Fruit fly (Drosophila melanogaster) whole organism, embryonic: ENCODE results near the gene CG11454.

Experiments
- Aef1 ChIP-seq: fragments of 200-800 bp; sonication (Bioruptor generic); IDR thresholded peaks from 3 replicates; pipeline ENCODE4 v1.3.6; 2022; ENCODE audit warnings: missing biosample characterization, missing genetic modification characterization
- BtbVII ChIP-seq: fragments of 200-800 bp; sonication (Bioruptor generic); optimal IDR thresholded peaks from 3 replicates; lab custom pipeline; 2017; ENCODE audit warnings: missing biosample characterization, mild to moderate bottlenecking, missing genetic modification characterization
- C15 ChIP-seq: fragments of 200-800 bp; sonication (Bioruptor generic); IDR thresholded peaks from 3 replicates; pipeline ENCODE4 v1.3.6; 2022; ENCODE audit warnings: missing biosample characterization, missing genetic modification characterization
- CG10274 ChIP-seq: fragments of 200-800 bp; sonication (Bioruptor generic); optimal IDR thresholded peaks from 3 replicates; lab custom pipeline; 2017; ENCODE audit warnings: missing biosample characterization, mild to moderate bottlenecking, missing genetic modification characterization
- CG10543 ChIP-seq: fragments of 200-800 bp; sonication (Bioruptor generic); optimal IDR thresholded peaks from 3 replicates; lab custom pipeline; 2017; ENCODE audit warnings: missing biosample characterization, mild to moderate bottlenecking, missing genetic modification characterization, moderate library complexity
- CG12155 ChIP-seq: fragments of 200-800 bp; sonication (Bioruptor generic); optimal IDR thresholded peaks from 3 replicates; lab custom pipeline; 2016; ENCODE audit warnings: missing biosample characterization, missing genetic modification characterization
- CG12769 ChIP-seq: fragments of 200-800 bp; sonication (Bioruptor generic); optimal IDR thresholded peaks from 2 replicates; lab custom pipeline; 2019; ENCODE audit warnings: missing biosample characterization, mild to moderate bottlenecking, missing genetic modification characterization, moderate library complexity
- CG2202 ChIP-seq: fragments of 200-800 bp; sonication (Bioruptor generic); optimal IDR thresholded peaks from 2 replicates; lab custom pipeline; 2018; ENCODE audit warnings: missing biosample characterization, mild to moderate bottlenecking, missing genetic modification characterization
- CG2875 ChIP-seq: fragments of 200-800 bp; sonication (Bioruptor generic); optimal IDR thresholded peaks from 2 replicates; lab custom pipeline; 2017; ENCODE audit warnings: missing biosample characterization, mild to moderate bottlenecking, missing genetic modification characterization, missing genetic modification reagents
- CG31388 ChIP-seq: fragments of 200-800 bp; sonication (Bioruptor generic); optimal IDR thresholded peaks from 2 replicates; lab custom pipeline; 2016; ENCODE audit warnings: missing biosample characterization, missing genetic modification characterization
- CG3407 ChIP-seq: fragments of 200-800 bp; sonication (Bioruptor generic); optimal IDR thresholded peaks from 2 replicates; lab custom pipeline; 2018; ENCODE audit warnings: missing biosample characterization, mild to moderate bottlenecking, missing genetic modification characterization
- CG4617 ChIP-seq: fragments of 200-800 bp; sonication (Bioruptor generic); optimal IDR thresholded peaks from 3 replicates; lab custom pipeline; 2016; ENCODE audit warnings: missing biosample characterization, missing genetic modification characterization, borderline replicate concordance
- CG5245 ChIP-seq: fragments of 200-800 bp; sonication (Bioruptor generic); optimal IDR thresholded peaks from 3 replicates; lab custom pipeline; 2016; ENCODE audit warnings: missing biosample characterization, missing genetic modification characterization
- CG6791 ChIP-seq: fragments of 200-800 bp; sonication (Bioruptor generic); IDR thresholded peaks from 3 replicates; pipeline ENCODE4 v1.3.6; 2022; ENCODE audit warnings: missing biosample characterization, missing genetic modification characterization; ENCODE audit not compliant: partially characterized antibody
- CG7271 ChIP-seq: fragments of 200-800 bp; sonication (Bioruptor generic); optimal IDR thresholded peaks from 2 replicates; lab custom pipeline; 2018; ENCODE audit warnings: missing biosample characterization, mild to moderate bottlenecking, missing genetic modification characterization, moderate library complexity
- CG7987 ChIP-seq: fragments of 200-800 bp; sonication (Bioruptor generic); optimal IDR thresholded peaks from 2 replicates; lab custom pipeline; 2018; ENCODE audit warnings: missing biosample characterization, mild to moderate bottlenecking, missing genetic modification characterization, moderate library complexity
- CG9437 ChIP-seq: fragments of 200-800 bp; sonication (Bioruptor generic); optimal IDR thresholded peaks from 2 replicates; lab custom pipeline; 2018; ENCODE audit warnings: missing biosample characterization, mild to moderate bottlenecking, missing genetic modification characterization
- CrebB ChIP-seq: fragments of 200-800 bp; sonication (Bioruptor generic); optimal IDR thresholded peaks from 3 replicates; lab custom pipeline; 2018; ENCODE audit warnings: missing biosample characterization, mild to moderate bottlenecking, missing genetic modification characterization
- Dek ChIP-seq: fragments of 200-800 bp; sonication (Bioruptor generic); optimal IDR thresholded peaks from 3 replicates; lab custom pipeline; 2019; ENCODE audit warnings: missing biosample characterization, mild to moderate bottlenecking, missing genetic modification characterization, moderate library complexity
- Eip74EF ChIP-seq, 2 experiments: fragments of 200-800 bp in 1 of 2; fragments of >200 bp in 1 of 2; sonication (Bioruptor generic) in 1 of 2; optimal IDR thresholded peaks; 2 replicates each; lab custom pipeline; 2017 to 2019; ENCODE audit warnings: missing biosample characterization in 2 of 2, missing genetic modification characterization in 2 of 2, mild to moderate bottlenecking in 1 of 2, moderate library complexity in 1 of 2
- Fer1 ChIP-seq: fragments of 200-800 bp; sonication (Bioruptor generic); optimal IDR thresholded peaks from 2 replicates; lab custom pipeline; 2017; ENCODE audit warnings: missing biosample characterization, mild to moderate bottlenecking, missing genetic modification characterization
- HmgZ ChIP-seq: fragments of 200-800 bp; sonication (Bioruptor generic); optimal IDR thresholded peaks from 2 replicates; lab custom pipeline; 2018; ENCODE audit warnings: missing biosample characterization, mild to moderate bottlenecking, missing genetic modification characterization
- Hr3 ChIP-seq: fragments of 200-800 bp; sonication (Bioruptor generic); optimal IDR thresholded peaks from 3 replicates; lab custom pipeline; 2016; ENCODE audit warnings: missing biosample characterization, missing genetic modification characterization
- Hsf ChIP-seq: fragments of 200-800 bp; sonication (Bioruptor generic); optimal IDR thresholded peaks from 3 replicates; lab custom pipeline; 2016; ENCODE audit warnings: missing biosample characterization, missing genetic modification characterization
- Meics ChIP-seq: fragments of 200-800 bp; sonication (Bioruptor generic); optimal IDR thresholded peaks from 2 replicates; lab custom pipeline; 2017; ENCODE audit warnings: missing biosample characterization, mild to moderate bottlenecking, missing genetic modification characterization
- Mrtf ChIP-seq: fragments of 200-800 bp; sonication (Bioruptor generic); IDR thresholded peaks from 3 replicates; pipeline ENCODE4 v1.3.6; 2022; ENCODE audit warnings: missing biosample characterization, missing genetic modification characterization
- Ptx1 ChIP-seq: fragments of 200-800 bp; sonication (Bioruptor generic); IDR thresholded peaks from 2 replicates; pipeline ENCODE4 v1.3.6; 2022; ENCODE audit warnings: missing biosample characterization, missing genetic modification characterization
- YL-1 ChIP-seq: fragments of 200-800 bp; sonication (Bioruptor generic); optimal IDR thresholded peaks from 3 replicates; lab custom pipeline; 2017; ENCODE audit warnings: missing biosample characterization, mild to moderate bottlenecking, missing genetic modification characterization
- abd-A ChIP-seq: fragments of 200-800 bp; sonication (Bioruptor generic); optimal IDR thresholded peaks from 3 replicates; lab custom pipeline; 2019; ENCODE audit warnings: missing biosample characterization, mild to moderate bottlenecking, missing genetic modification characterization, moderate library complexity
- amos ChIP-seq: fragments of 200-800 bp; sonication (Bioruptor generic); IDR thresholded peaks from 2 replicates; pipeline ENCODE4 v1.3.6; 2022; ENCODE audit warnings: missing biosample characterization, missing genetic modification characterization; ENCODE audit not compliant: partially characterized antibody
- ci ChIP-seq: fragments of 200-800 bp; sonication (Bioruptor generic); IDR thresholded peaks from 3 replicates; pipeline ENCODE4 v1.3.6; 2022; ENCODE audit warnings: missing biosample characterization, missing genetic modification characterization
- ftz-f1 ChIP-seq: fragments of 200-800 bp; sonication (Bioruptor generic); optimal IDR thresholded peaks from 2 replicates; lab custom pipeline; 2016; ENCODE audit warnings: missing biosample characterization, missing genetic modification characterization
- kni ChIP-seq: fragments of 200-800 bp; sonication (Bioruptor generic); optimal IDR thresholded peaks from 3 replicates; lab custom pipeline; 2017; ENCODE audit warnings: mild to moderate bottlenecking, missing biosample characterization, missing genetic modification reagents, missing genetic modification characterization
- mirr ChIP-seq: fragments of 200-800 bp; sonication (Bioruptor generic); optimal IDR thresholded peaks from 3 replicates; lab custom pipeline; 2018; ENCODE audit warnings: missing biosample characterization, mild to moderate bottlenecking, missing genetic modification characterization
- nerfin-2 ChIP-seq: fragments of 200-800 bp; sonication (Bioruptor generic); IDR thresholded peaks from 2 replicates; pipeline ENCODE4 v1.3.6; 2022; ENCODE audit warnings: missing biosample characterization, missing genetic modification characterization; ENCODE audit not compliant: partially characterized antibody
- nom ChIP-seq: fragments of 200-800 bp; sonication (Bioruptor generic); optimal IDR thresholded peaks from 2 replicates; lab custom pipeline; 2017; ENCODE audit warnings: missing biosample characterization, missing genetic modification characterization, mild to moderate bottlenecking, moderate library complexity, missing genetic modification reagents
- row ChIP-seq: fragments of 200-800 bp; sonication (Bioruptor generic); IDR thresholded peaks from 3 replicates; pipeline ENCODE4 v1.3.6; 2022; ENCODE audit warnings: missing biosample characterization, missing genetic modification characterization
- run ChIP-seq: fragments of 200-800 bp; sonication (Bioruptor generic); optimal IDR thresholded peaks from 3 replicates; lab custom pipeline; 2018; ENCODE audit warnings: missing biosample characterization, mild to moderate bottlenecking, missing genetic modification characterization
- so ChIP-seq: fragments of 200-800 bp; sonication (Bioruptor generic); IDR thresholded peaks from 3 replicates; pipeline ENCODE4 v1.3.6; 2022; ENCODE audit warnings: missing biosample characterization, missing genetic modification characterization
- wek ChIP-seq: fragments of 200-800 bp; sonication (Bioruptor generic); optimal IDR thresholded peaks from 3 replicates; lab custom pipeline; 2018; ENCODE audit warnings: missing biosample characterization, mild to moderate bottlenecking, missing genetic modification characterization, moderate library complexity
- yki ChIP-seq: fragments of >200 bp; optimal IDR thresholded peaks from 3 replicates; lab custom pipeline; 2018
- zen2 ChIP-seq: fragments of 200-800 bp; sonication (Bioruptor generic); IDR thresholded peaks from 3 replicates; pipeline ENCODE4 v1.3.6; 2022; ENCODE audit warnings: missing biosample characterization, missing genetic modification characterization; ENCODE audit not compliant: partially characterized antibody

Gene CG11454

DNA sequence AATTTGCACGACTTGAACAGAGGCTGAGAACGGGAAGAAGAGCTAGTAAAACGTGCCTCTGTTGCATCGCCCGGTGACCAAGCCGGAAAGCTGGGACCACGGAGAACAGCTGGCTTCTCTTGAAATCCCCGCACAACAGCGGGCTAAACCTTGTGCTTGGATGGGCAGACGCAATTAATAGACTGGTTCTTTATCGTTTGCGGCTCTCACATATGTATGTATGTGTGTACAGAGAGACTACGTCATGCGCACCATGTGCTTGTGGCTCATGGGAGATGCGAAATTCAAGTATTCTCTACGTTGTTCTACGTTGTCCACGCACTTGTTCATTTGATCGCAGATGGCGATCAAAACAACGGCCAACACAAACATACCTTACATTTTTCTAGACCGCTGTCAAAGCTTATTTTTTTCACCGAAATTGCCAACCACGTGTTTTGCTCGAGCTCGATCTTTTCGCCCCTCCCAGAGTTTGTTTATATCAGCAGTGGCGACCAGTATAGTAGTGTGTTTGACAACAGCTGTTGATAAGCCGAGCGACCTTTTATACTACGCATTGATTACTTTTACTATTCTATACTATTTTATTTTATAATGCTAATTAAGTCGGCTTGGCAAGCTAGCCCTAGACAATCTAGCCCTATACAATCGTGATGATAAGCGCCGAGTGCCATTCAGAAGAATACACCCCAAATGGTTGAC lies 33.9 kb upstream of the CG11454 start (continued):
- TF ChIP-seq Mrtf (no peak), CG2875 (GFP tag; lab: Kevin White, UChicago) (no peak), kni (GFP tag; lab: Kevin White, UChicago) (no peak), CG4617 (no peak), abd-A (tag; lab: Kevin White, UChicago) (peak; percentile 66), CG12155 (GFP tag; lab: Kevin White, UChicago) (no peak), CG2202 (tag; lab: Kevin White, UChicago) (no peak), CG3407 (no peak), Eip74EF (GFP tag; optimal IDR thresholded peaks at IDR 0.05; lab: Kevin White, UChicago) (no peak), Hsf (GFP tag; lab: Kevin White, UChicago) (no peak), run (no peak), HmgZ (tag; lab: Kevin White, UChicago) (no peak), so (no peak), ci (GFP tag; lab: Robert Waterston, UW) (no peak), nerfin-2 (GFP tag; lab: Robert Waterston, UW) (no peak), CG10543 (GFP tag; lab: Kevin White, UChicago) (peak; percentile 75), Fer1 (peak; percentile 32), CG12769 (tag; lab: Kevin White, UChicago) (peak; percentile 67), CG7271 (no peak), mirr (GFP tag; lab: Kevin White, UChicago) (peak; percentile 63), CG6791 (no peak), row (GFP tag; lab: Robert Waterston, UW) (0 out of 3 replicates have a peak, but pooled peaks have one; percentile 21), wek (GFP tag; lab: Kevin White, UChicago) (no peak), nom (peak; percentile 34), Aef1 (GFP tag; lab: Robert Waterston, UW) (no peak), Hr3 (GFP tag; lab: Kevin White, UChicago) (no peak), CrebB (tag; lab: Kevin White, UChicago) (no peak), YL-1 (GFP tag; lab: Kevin White, UChicago) (peak; percentile 10), yki (lab: Kevin White, UChicago) (no peak), zen2 (GFP tag; lab: Robert Waterston, UW) (no peak), Meics (GFP tag; lab: Kevin White, UChicago) (no peak), Dek (peak; percentile 15), amos (GFP tag; lab: Robert Waterston, UW) (0 out of 2 replicates have a peak, but pooled peaks have one; percentile 18), ftz-f1 (GFP tag; lab: Kevin White, UChicago) (peak; percentile 1), CG31388 (GFP tag; lab: Kevin White, UChicago) (no peak), CG7987 (peak; percentile 47), CG9437 (GFP tag; lab: Kevin White, UChicago) (peak; percentile 41), CG5245 (GFP tag; lab: Kevin White, UChicago) (no peak), CG10274 (GFP tag; lab: Kevin White, UChicago) (no peak), C15 (no peak), Ptx1 (GFP tag; lab: Robert Waterston, UW) (no peak), BtbVII (GFP tag; lab: Kevin White, UChicago) (peak; percentile 38)
